Worm (Caenorhabditis elegans) whole organism, L4/young adult: Measurements from ENCODE around the gene F44F4.15.

ENCODE experiments used
- W03F9.2 ChIP-seq: fragments of 150-350 bp; optimal IDR thresholded peaks from 2 replicates; lab custom pipeline; 2014; ENCODE audit warnings: missing biosample characterization, missing genetic modification characterization
- him-1 ChIP-seq: sonication (generic microtip); optimal IDR thresholded peaks from 2 replicates; lab custom pipeline; 2016; ENCODE audit warnings: missing genotype, missing genetic modification reagents, missing genetic modification characterization, missing compliant biosample characterization

DNA sequence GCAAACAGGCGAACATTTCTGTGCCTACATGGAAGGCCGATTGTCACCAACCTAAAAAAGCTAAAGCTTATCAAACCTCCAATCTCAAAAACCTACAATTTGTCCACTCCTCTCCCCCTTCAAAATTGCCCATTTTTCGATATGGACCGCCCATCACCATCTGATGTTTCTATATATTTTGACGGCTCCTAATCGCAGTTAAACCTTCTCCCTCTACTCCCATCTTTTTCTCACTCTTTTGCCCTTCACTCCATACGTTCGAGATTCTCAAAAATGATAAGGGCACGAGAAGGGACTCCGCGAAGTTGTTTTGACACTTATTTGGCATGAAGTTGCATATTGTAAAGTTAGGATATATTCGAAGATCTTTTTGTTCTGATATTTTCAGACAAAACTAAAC, 44.7 kb downstream of the F44F4.15 start:
- no peak for TF ChIP-seq him-1 (tag; lab: Kevin White, UChicago)
- TF ChIP-seq W03F9.2 (tag; lab: Kevin White, UChicago), result no peak
